Fruit fly (Drosophila melanogaster): ENCODE results near the gene Hel25E.

The Hel25E gene

dm6 chr2L:5541935-5542685 lies at the start of gene Hel25E, which contains the start of gene Lam:
Gene Hel25E, minus strand, starts transcription at chr2L:5542314.
Gene Lam, plus strand, starts transcription at chr2L:5542480.
- no peak for TF ChIP-seq CG17801 (GFP tag; optimal IDR thresholded peaks at IDR 0.05; ENCODE audit: partially characterized antibody)

- no peak for TF ChIP-seq CG17801 (GFP tag; optimal IDR thresholded peaks at IDR 0.05; ENCODE audit: partially characterized antibody)
Observed at dm6 chr2L:5588314-5588713, 46.2 kb upstream of the Hel25E start, which contains the start of gene CG7251. Gene CG7251, minus strand, starts transcription at chr2L:5588414.

dm6 chr2L:5581016-5581415 lies 38.9 kb upstream of the Hel25E start, which contains the start of gene CG14011:
Gene CG14011, minus strand, starts transcription at chr2L:5581116.
- TF ChIP-seq CG17801 (GFP tag; optimal IDR thresholded peaks at IDR 0.05; ENCODE audit: partially characterized antibody): no peak

dm6 chr2L:5569503-5569902 lies 27.4 kb upstream of the Hel25E start:
- no peak for TF ChIP-seq CG17801 (GFP tag; optimal IDR thresholded peaks at IDR 0.05; ENCODE audit: partially characterized antibody)

dm6 chr2L:5567103-5567502 lies 25.0 kb upstream of the Hel25E start:
- no peak for TF ChIP-seq CG17801 (GFP tag; optimal IDR thresholded peaks at IDR 0.05; ENCODE audit: partially characterized antibody)

- no peak for TF ChIP-seq CG17801 (GFP tag; optimal IDR thresholded peaks at IDR 0.05; ENCODE audit: partially characterized antibody)
Observed at dm6 chr2L:5558809-5559392, 16.8 kb upstream of the Hel25E start, which contains the start of gene GluRIIB. Gene GluRIIB, plus strand, starts transcription at chr2L:5559342.

- no peak for TF ChIP-seq CG17801 (GFP tag; optimal IDR thresholded peaks at IDR 0.05; ENCODE audit: partially characterized antibody)
Observed at dm6 chr2L:5554818-5555217, 12.7 kb upstream of the Hel25E start, which contains the start of gene GluRIIA. Gene GluRIIA, plus strand, starts transcription at chr2L:5555072.

dm6 chr2L:5553750-5554149 lies 11.6 kb upstream of the Hel25E start, which contains the start of the genes CG14013 and CG14017:
Gene CG14013, minus strand, starts transcription at chr2L:5553850.
Gene CG14017, plus strand, starts transcription at chr2L:5553897.
- no peak for TF ChIP-seq CG17801 (GFP tag; optimal IDR thresholded peaks at IDR 0.05; ENCODE audit: partially characterized antibody)

- no peak for TF ChIP-seq CG17801 (GFP tag; optimal IDR thresholded peaks at IDR 0.05; ENCODE audit: partially characterized antibody)
Observed at dm6 chr2L:5551538-5551937, 9.4 kb upstream of the Hel25E start, which contains the start of gene CG18269. Gene CG18269, plus strand, starts transcription at chr2L:5551838.

dm6 chr2L:5550735-5551134 lies 8.6 kb upstream of the Hel25E start, which contains the start of gene CG14014:
Gene CG14014, minus strand, starts transcription at chr2L:5550835.
- no peak for TF ChIP-seq CG17801 (GFP tag; optimal IDR thresholded peaks at IDR 0.05; ENCODE audit: partially characterized antibody)

dm6 chr2L:5547288-5547777 lies 5.2 kb upstream of the Hel25E start:
- TF ChIP-seq CG17801 (GFP tag; optimal IDR thresholded peaks at IDR 0.05; ENCODE audit: partially characterized antibody): peak; percentile 37

- peak; percentile 53 for TF ChIP-seq CG17801 (GFP tag; optimal IDR thresholded peaks at IDR 0.05; ENCODE audit: partially characterized antibody)
Observed at dm6 chr2L:5546518-5547287, 4.6 kb upstream of the Hel25E start, which contains the start of gene Oscillin. Gene Oscillin, plus strand, starts transcription at chr2L:5547086.

- no peak for TF ChIP-seq CG17801 (GFP tag; optimal IDR thresholded peaks at IDR 0.05; ENCODE audit: partially characterized antibody)
Observed at dm6 chr2L:5546207-5546517, 4.0 kb upstream of the Hel25E start.

- peak; percentile 20 for TF ChIP-seq CG17801 (GFP tag; optimal IDR thresholded peaks at IDR 0.05; ENCODE audit: partially characterized antibody)
Observed at dm6 chr2L:5542944-5543515, 916 bp upstream of the Hel25E start.

dm6 chr2L:5539034-5539433 lies 3.1 kb downstream of the Hel25E start, which contains the start of gene CG14015:
Gene CG14015, minus strand, starts transcription at chr2L:5539196.
- no peak for TF ChIP-seq CG17801 (GFP tag; optimal IDR thresholded peaks at IDR 0.05; ENCODE audit: partially characterized antibody)
